Fruit fly (Drosophila melanogaster) whole organism, embryonic: ENCODE measurements around the gene CG6023.
A peak's percentile ranks its signal among the peaks of the same experiment; 100 is the strongest.

Source experiments
- Adf1 ChIP-seq: fragments of 200-800 bp; sonication (Bioruptor generic); IDR thresholded peaks from 2 replicates; pipeline ENCODE4 v1.3.6; 2022; ENCODE audit warnings: missing biosample characterization, missing genetic modification characterization
- CG10147 ChIP-seq: fragments of 200-800 bp; sonication (Bioruptor generic); optimal IDR thresholded peaks from 2 replicates; lab custom pipeline; 2019; ENCODE audit warnings: missing biosample characterization, mild to moderate bottlenecking, missing genetic modification characterization, moderate library complexity
- CG10267 ChIP-seq: fragments of 200-800 bp; sonication (Bioruptor generic); optimal IDR thresholded peaks from 2 replicates; lab custom pipeline; 2018; ENCODE audit warnings: missing biosample characterization, mild to moderate bottlenecking, missing genetic modification characterization, moderate library complexity
- CG10565 ChIP-seq: fragments of 200-800 bp; sonication (Bioruptor generic); optimal IDR thresholded peaks from 3 replicates; lab custom pipeline; 2016; ENCODE audit warnings: missing biosample characterization, mild to moderate bottlenecking, missing genetic modification characterization
- CG11560 ChIP-seq: fragments of 200-800 bp; sonication (Bioruptor generic); IDR thresholded peaks from 3 replicates; pipeline ENCODE4 v1.3.6; 2022; ENCODE audit warnings: missing biosample characterization, missing genetic modification characterization
- CG13123 ChIP-seq: fragments of 200-800 bp; sonication (Bioruptor generic); optimal IDR thresholded peaks from 2 replicates; lab custom pipeline; 2016; ENCODE audit warnings: missing biosample characterization, missing genetic modification characterization
- CG13296 ChIP-seq: fragments of 200-800 bp; sonication (Bioruptor generic); optimal IDR thresholded peaks from 3 replicates; lab custom pipeline; 2018; ENCODE audit warnings: missing biosample characterization, mild to moderate bottlenecking, missing genetic modification characterization
- CG14441 ChIP-seq: fragments of 200-800 bp; sonication (Bioruptor generic); IDR thresholded peaks from 2 replicates; pipeline ENCODE4 v1.3.6; 2022; ENCODE audit warnings: missing biosample characterization, missing genetic modification characterization
- CG17186 ChIP-seq: fragments of 200-800 bp; sonication (Bioruptor generic); optimal IDR thresholded peaks from 3 replicates; lab custom pipeline; 2017; ENCODE audit warnings: missing biosample characterization, missing genetic modification reagents, missing genetic modification characterization
- CG1832 ChIP-seq: fragments of 200-800 bp; sonication (Bioruptor generic); optimal IDR thresholded peaks from 2 replicates; lab custom pipeline; 2017; ENCODE audit warnings: missing biosample characterization, mild to moderate bottlenecking, missing genetic modification characterization, inconsistent platforms
- CG18619 ChIP-seq: fragments of 200-800 bp; sonication (Bioruptor generic); optimal IDR thresholded peaks from 3 replicates; lab custom pipeline; 2017; ENCODE audit warnings: missing biosample characterization, mild to moderate bottlenecking, missing genetic modification characterization
- CG33213 ChIP-seq: fragments of 200-800 bp; sonication (Bioruptor generic); optimal IDR thresholded peaks from 3 replicates; lab custom pipeline; 2016; ENCODE audit warnings: missing biosample characterization, missing genetic modification characterization
- CG4854 ChIP-seq: fragments of 200-800 bp; sonication (Bioruptor generic); optimal IDR thresholded peaks from 2 replicates; lab custom pipeline; 2016; ENCODE audit warnings: missing biosample characterization, missing genetic modification characterization, inconsistent platforms
- CG6689 ChIP-seq: fragments of 200-800 bp; sonication (Bioruptor generic); IDR thresholded peaks from 2 replicates; pipeline ENCODE4 v1.3.6; 2022; ENCODE audit warnings: missing biosample characterization, missing genetic modification characterization
- CG8290 ChIP-seq, 3 experiments: fragments of 200-800 bp; sonication (Bioruptor generic); optimal IDR thresholded peaks; 2 replicates each; lab custom pipeline; 2016 to 2019; ENCODE audit warnings: missing biosample characterization in 3 of 3, missing genetic modification characterization in 3 of 3, mild to moderate bottlenecking in 2 of 3, moderate library complexity in 1 of 3
- CG8944 ChIP-seq: fragments of 200-800 bp; sonication (Bioruptor generic); optimal IDR thresholded peaks from 3 replicates; lab custom pipeline; 2016; ENCODE audit warnings: missing biosample characterization, missing genetic modification characterization
- CG9215 ChIP-seq: fragments of 200-800 bp; sonication (Bioruptor generic); IDR thresholded peaks from 2 replicates; pipeline ENCODE4 v1.3.6; 2022; ENCODE audit warnings: missing biosample characterization, missing genetic modification characterization
- Chrac-16 ChIP-seq: fragments of 200-800 bp; sonication (Bioruptor generic); optimal IDR thresholded peaks from 3 replicates; lab custom pipeline; 2016; ENCODE audit warnings: missing biosample characterization, missing genetic modification characterization
- D ChIP-seq, 2 experiments: fragments of 200-800 bp in 1 of 2; fragments of >200 bp in 1 of 2; sonication (Bioruptor generic) in 1 of 2; optimal IDR thresholded peaks; 2 replicates in 1 of 2; 3 replicates in 1 of 2; lab custom pipeline; 2017; ENCODE audit warnings: mild to moderate bottlenecking in 1 of 2, missing biosample characterization in 1 of 2, missing genetic modification characterization in 1 of 2, missing genetic modification reagents in 1 of 2
- Dip2 ChIP-seq: fragments of 200-800 bp; sonication (Bioruptor generic); IDR thresholded peaks from 2 replicates; pipeline ENCODE4 v1.3.6; 2022; ENCODE audit warnings: missing biosample characterization, missing genetic modification characterization
- Dref ChIP-seq: fragments of 200-800 bp; sonication (Bioruptor generic); IDR thresholded peaks from 2 replicates; pipeline ENCODE4 v1.3.6; 2022; ENCODE audit warnings: missing biosample characterization, missing genetic modification characterization
- E2f1 ChIP-seq: fragments of 200-800 bp; sonication (Bioruptor generic); IDR thresholded peaks from 2 replicates; pipeline ENCODE4 v1.3.6; 2022; ENCODE audit warnings: missing biosample characterization, missing genetic modification characterization
- Gsc ChIP-seq: fragments of 200-800 bp; sonication (Bioruptor generic); IDR thresholded peaks from 2 replicates; pipeline ENCODE4 v1.3.6; 2022; ENCODE audit warnings: missing biosample characterization, missing genetic modification characterization
- H15 ChIP-seq: fragments of 200-800 bp; sonication (Bioruptor generic); IDR thresholded peaks from 3 replicates; pipeline ENCODE4 v1.3.6; 2022; ENCODE audit warnings: missing biosample characterization, missing genetic modification characterization
- HmgD ChIP-seq: fragments of 200-800 bp; sonication (Bioruptor generic); optimal IDR thresholded peaks from 3 replicates; lab custom pipeline; 2016; ENCODE audit warnings: missing biosample characterization, missing genetic modification characterization
- Lhr ChIP-seq: fragments of 200-800 bp; sonication (Bioruptor generic); optimal IDR thresholded peaks from 3 replicates; lab custom pipeline; 2017; ENCODE audit warnings: mild to moderate bottlenecking, missing biosample characterization, missing genetic modification reagents, missing genetic modification characterization
- NFAT ChIP-seq: fragments of 200-800 bp; sonication (Bioruptor generic); IDR thresholded peaks from 2 replicates; pipeline ENCODE4 v1.3.6; 2022; ENCODE audit warnings: missing biosample characterization, missing genetic modification characterization
- Poxn ChIP-seq: fragments of 200-800 bp; sonication (Bioruptor generic); IDR thresholded peaks from 2 replicates; pipeline ENCODE4 v1.3.6; 2022; ENCODE audit warnings: missing biosample characterization, missing genetic modification characterization
- Scr ChIP-seq: fragments of 200-800 bp; sonication (Bioruptor generic); IDR thresholded peaks from 2 replicates; pipeline ENCODE4 v1.3.6; 2022; ENCODE audit warnings: missing biosample characterization, missing genetic modification characterization; ENCODE audit not compliant: partially characterized antibody
- Sox100B ChIP-seq: fragments of 200-800 bp; sonication (Bioruptor generic); optimal IDR thresholded peaks from 3 replicates; lab custom pipeline; 2018; ENCODE audit warnings: missing biosample characterization, mild to moderate bottlenecking, missing genetic modification characterization
- Xrp1 ChIP-seq: fragments of 200-800 bp; sonication (Bioruptor generic); IDR thresholded peaks from 2 replicates; pipeline ENCODE4 v1.3.6; 2022; ENCODE audit warnings: missing biosample characterization, missing genetic modification characterization
- ara ChIP-seq: fragments of 200-800 bp; sonication (Bioruptor generic); IDR thresholded peaks from 2 replicates; pipeline ENCODE4 v1.3.6; 2022; ENCODE audit warnings: missing biosample characterization, missing genetic modification characterization
- btn ChIP-seq: fragments of 200-800 bp; sonication (Bioruptor generic); optimal IDR thresholded peaks from 2 replicates; lab custom pipeline; 2016; ENCODE audit warnings: missing biosample characterization, missing genetic modification characterization
- chinmo ChIP-seq: fragments of 200-800 bp; sonication (Bioruptor generic); IDR thresholded peaks from 4 replicates; pipeline ENCODE4 v1.3.6; 2022; ENCODE audit warnings: missing biosample characterization, missing genetic modification characterization; ENCODE audit not compliant: partially characterized antibody
- ci ChIP-seq: fragments of 200-800 bp; sonication (Bioruptor generic); IDR thresholded peaks from 3 replicates; pipeline ENCODE4 v1.3.6; 2022; ENCODE audit warnings: missing biosample characterization, missing genetic modification characterization
- crol ChIP-seq: fragments of 200-800 bp; sonication (Bioruptor generic); IDR thresholded peaks from 2 replicates; pipeline ENCODE4 v1.3.6; 2022; ENCODE audit warnings: missing biosample characterization, missing genetic modification characterization
- dysf ChIP-seq: fragments of 200-800 bp; sonication (Bioruptor generic); IDR thresholded peaks from 3 replicates; pipeline ENCODE4 v1.3.6; 2022; ENCODE audit warnings: missing biosample characterization, missing genetic modification characterization
- fd96Cb ChIP-seq: fragments of 200-800 bp; sonication (Bioruptor generic); optimal IDR thresholded peaks from 2 replicates; lab custom pipeline; 2018; ENCODE audit warnings: missing biosample characterization, mild to moderate bottlenecking, missing genetic modification characterization, moderate library complexity
- her ChIP-seq: fragments of 200-800 bp; sonication (Bioruptor generic); optimal IDR thresholded peaks from 2 replicates; lab custom pipeline; 2016; ENCODE audit warnings: missing biosample characterization, missing genetic modification characterization
- inv ChIP-seq: fragments of 200-800 bp; sonication (Bioruptor generic); IDR thresholded peaks from 2 replicates; pipeline ENCODE4 v1.3.6; 2022; ENCODE audit warnings: missing biosample characterization, missing genetic modification characterization; ENCODE audit not compliant: partially characterized antibody
- nmo ChIP-seq: fragments of 200-800 bp; sonication (Bioruptor generic); optimal IDR thresholded peaks from 2 replicates; lab custom pipeline; 2018; ENCODE audit warnings: missing biosample characterization, mild to moderate bottlenecking, missing genetic modification characterization, moderate library complexity
- onecut ChIP-seq: fragments of 200-800 bp; sonication (Bioruptor generic); IDR thresholded peaks from 2 replicates; pipeline ENCODE4 v1.3.6; 2022; ENCODE audit warnings: missing biosample characterization, missing genetic modification characterization
- pb ChIP-seq: fragments of 200-800 bp; sonication (Bioruptor generic); optimal IDR thresholded peaks from 3 replicates; lab custom pipeline; 2016; ENCODE audit warnings: missing biosample characterization, missing genetic modification characterization
- prd ChIP-seq, 3 experiments: fragments of >200 bp in 2 of 3; fragments of 200-800 bp in 1 of 3; sonication (Bioruptor generic) in 1 of 3; optimal IDR thresholded peaks in 2 of 3; IDR thresholded peaks in 1 of 3; 2 replicates in 2 of 3; 3 replicates in 1 of 3; pipeline versions ENCODE4 v1.3.6 to Lab custom; 2017 to 2022; ENCODE audit warnings: missing biosample characterization in 1 of 3, missing genetic modification characterization in 1 of 3
- psq ChIP-seq: fragments of 200-800 bp; sonication (Bioruptor generic); optimal IDR thresholded peaks from 2 replicates; lab custom pipeline; 2017; ENCODE audit warnings: missing biosample characterization, missing genetic modification characterization
- sna ChIP-seq: fragments of 200-800 bp; sonication (Bioruptor generic); IDR thresholded peaks from 2 replicates; pipeline ENCODE4 v1.3.6; 2022; ENCODE audit warnings: missing biosample characterization, missing genetic modification characterization; ENCODE audit not compliant: partially characterized antibody
- tap ChIP-seq: fragments of 200-800 bp; optimal IDR thresholded peaks from 3 replicates; lab custom pipeline; 2019; ENCODE audit warnings: missing biosample characterization, mild to moderate bottlenecking, missing genetic modification characterization, moderate library complexity
- zfh1 ChIP-seq: fragments of 200-800 bp; sonication (Bioruptor generic); IDR thresholded peaks from 3 replicates; pipeline ENCODE4 v1.3.6; 2022; ENCODE audit warnings: missing biosample characterization, missing genetic modification characterization

CG6023 gene

DNA sequence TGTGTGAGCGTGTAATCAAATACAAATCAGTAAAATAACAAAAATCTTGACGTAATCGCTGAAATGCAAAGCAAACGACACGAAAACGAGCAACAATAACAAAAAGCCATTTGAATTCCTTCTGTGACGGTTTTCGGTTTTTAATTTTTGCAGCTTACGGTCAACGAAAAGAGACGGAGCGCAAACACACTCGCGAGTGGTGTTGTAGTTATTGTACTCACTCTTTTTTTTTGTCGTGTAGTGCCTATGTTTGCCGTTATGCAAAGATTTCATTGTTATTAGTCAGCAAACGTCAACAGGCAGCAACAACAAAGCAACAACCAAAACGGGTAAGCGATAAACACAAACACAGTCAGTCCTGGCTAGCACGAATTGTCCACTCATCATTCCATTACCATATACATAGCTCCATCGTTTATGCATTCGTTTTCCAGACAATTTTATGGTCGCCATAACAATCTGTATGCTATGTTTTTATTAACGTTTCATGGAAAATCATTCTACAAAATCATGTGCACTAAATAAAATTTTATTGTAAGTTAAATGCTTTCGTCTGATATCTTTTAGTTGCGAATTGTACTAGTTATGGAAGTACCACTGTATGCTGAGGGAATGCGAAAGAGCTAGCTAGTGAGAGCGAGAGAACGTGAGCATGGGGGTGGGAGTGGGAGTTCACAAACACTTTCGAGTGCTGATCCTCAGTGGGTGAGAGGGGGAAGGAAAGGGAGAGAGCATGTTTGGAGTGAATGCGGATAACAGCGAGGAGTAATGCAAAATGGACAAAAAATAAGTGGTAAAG lies 46.1 kb upstream of the CG6023 start (continued):
- TF ChIP-seq CG13296 (GFP tag; lab: Kevin White, UChicago), result peak; percentile 86
- TF ChIP-seq Chrac-16 (GFP tag; lab: Kevin White, UChicago), result peak; percentile 31
- TF ChIP-seq D (optimal IDR thresholded peaks at IDR 0.05; lab: Kevin White, UChicago), result no peak
- no peak for TF ChIP-seq D (GFP tag; optimal IDR thresholded peaks at IDR 0.05; lab: Kevin White, UChicago)
- TF ChIP-seq onecut (GFP tag; lab: Robert Waterston, UW), result peak; percentile 52
- peak; percentile 72 for TF ChIP-seq Xrp1 (GFP tag; lab: Robert Waterston, UW)
- TF ChIP-seq CG18619 (GFP tag; lab: Kevin White, UChicago), result peak; percentile 58
- no peak for TF ChIP-seq Gsc
- TF ChIP-seq HmgD (GFP tag; lab: Kevin White, UChicago), result no peak
- TF ChIP-seq NFAT (GFP tag; lab: Robert Waterston, UW), result peak; percentile 42; the same call in 1 of the 2 replicates
- no peak for TF ChIP-seq CG10565
- peak; percentile 44 for TF ChIP-seq her (GFP tag; lab: Kevin White, UChicago)
- TF ChIP-seq CG13123 (GFP tag; lab: Kevin White, UChicago), result no peak
- peak; percentile 76 for TF ChIP-seq CG10147 (GFP tag; lab: Kevin White, UChicago)
- TF ChIP-seq E2f1, result peak; percentile 71
- peak; percentile 71; the same call in 2 of the 3 replicates for TF ChIP-seq CG11560
- peak; percentile 20 for TF ChIP-seq CG10267 (tag; lab: Kevin White, UChicago)
- peak; percentile 52; the same call in 1 of the 2 replicates for TF ChIP-seq Adf1 (GFP tag; lab: Robert Waterston, UW)
- peak; percentile 51; the same call in 2 of the 3 replicates for TF ChIP-seq H15 (GFP tag; lab: Robert Waterston, UW)
- no peak for TF ChIP-seq prd (optimal IDR thresholded peaks at IDR 0.05; lab: Kevin White, UChicago)
- TF ChIP-seq prd (GFP tag; IDR thresholded peaks at IDR 0.05; lab: Robert Waterston, UW), result peak; percentile 73; the same call in 2 of the 3 replicates
- TF ChIP-seq ci (GFP tag; lab: Robert Waterston, UW), result peak; percentile 60; the same call in 2 of the 3 replicates
- TF ChIP-seq CG8944 (GFP tag; lab: Kevin White, UChicago), result peak; percentile 27
- TF ChIP-seq CG6689 (GFP tag; lab: Robert Waterston, UW), result peak; percentile 72
- TF ChIP-seq sna (GFP tag; lab: Robert Waterston, UW), result no peak
- no peak for TF ChIP-seq CG17186 (GFP tag; lab: Kevin White, UChicago)
- TF ChIP-seq Sox100B, result peak; percentile 61
- TF ChIP-seq inv (GFP tag; lab: Robert Waterston, UW), result no peak
- TF ChIP-seq pb (GFP tag; lab: Kevin White, UChicago), result peak; percentile 85
- no peak for TF ChIP-seq Dip2
- no peak for TF ChIP-seq Dref
- TF ChIP-seq nmo, result peak; percentile 66
- peak; percentile 90 for TF ChIP-seq crol (GFP tag; lab: Robert Waterston, UW)
- peak; percentile 71 for TF ChIP-seq CG14441
- peak; percentile 19 for TF ChIP-seq CG4854 (GFP tag; lab: Kevin White, UChicago)
- no peak for TF ChIP-seq Scr (GFP tag; lab: Robert Waterston, UW)
- TF ChIP-seq btn, result no peak
- peak; percentile 88 for TF ChIP-seq dysf (GFP tag; lab: Robert Waterston, UW)
- no peak for TF ChIP-seq CG33213 (GFP tag; lab: Kevin White, UChicago)
- peak; percentile 72 for TF ChIP-seq tap (tag; lab: Kevin White, UChicago)
- TF ChIP-seq psq (GFP tag; lab: Kevin White, UChicago), result no peak
- peak; percentile 84 for TF ChIP-seq CG9215 (GFP tag; lab: Robert Waterston, UW)
- TF ChIP-seq Lhr (GFP tag; lab: Kevin White, UChicago), result no peak
- peak; percentile 52 for TF ChIP-seq fd96Cb (tag; lab: Kevin White, UChicago)
- peak; percentile 53; the same call in 1 of the 3 replicates for TF ChIP-seq zfh1 (GFP tag; lab: Robert Waterston, UW)
- no peak for TF ChIP-seq CG8290 (GFP tag; optimal IDR thresholded peaks at IDR 0.05; lab: Kevin White, UChicago)
- peak in 1 of 2 experiments; percentile 63 for TF ChIP-seq CG8290 (tag; optimal IDR thresholded peaks at IDR 0.05; lab: Kevin White, UChicago)
- no peak for TF ChIP-seq ara (GFP tag; lab: Robert Waterston, UW)
- TF ChIP-seq CG1832 (GFP tag; lab: Kevin White, UChicago), result peak; percentile 26
- peak; percentile 69 for TF ChIP-seq Poxn (GFP tag; lab: Robert Waterston, UW)
- TF ChIP-seq chinmo, result no peak
